Fruit fly (Drosophila melanogaster) whole organism, wandering third instar larva: ENCODE measurements around the gene CG5611.

ENCODE experiments used
- Abd-B ChIP-seq: fragments of >200 bp; optimal IDR thresholded peaks from 2 replicates; lab custom pipeline; 2017; ENCODE audit warnings: missing biosample characterization, missing genetic modification characterization
- Dfd ChIP-seq: fragments of >200 bp; optimal IDR thresholded peaks from 2 replicates; lab custom pipeline; 2017; ENCODE audit warnings: missing biosample characterization, missing genetic modification characterization
- HLH106 ChIP-seq: fragments of 200-800 bp; optimal IDR thresholded peaks from 3 replicates; lab custom pipeline; 2019; ENCODE audit warnings: missing biosample characterization, mild to moderate bottlenecking, missing genetic modification characterization, moderate library complexity
- Hr83 ChIP-seq: fragments of 200-300 bp; sonication (Bioruptor generic); optimal IDR thresholded peaks from 2 replicates; lab custom pipeline; 2016; ENCODE audit warnings: missing biosample characterization, mild to moderate bottlenecking, missing genetic modification characterization, moderate library complexity; ENCODE audit not compliant: poor library complexity, severe bottlenecking
- br ChIP-seq: fragments of 200-800 bp; sonication (Bioruptor generic); optimal IDR thresholded peaks from 2 replicates; lab custom pipeline; 2016; ENCODE audit warnings: missing biosample characterization, missing genetic modification characterization
- dmrt93B ChIP-seq: fragments of 200-800 bp; sonication (Bioruptor generic); optimal IDR thresholded peaks from 2 replicates; lab custom pipeline; 2018; ENCODE audit warnings: missing biosample characterization, mild to moderate bottlenecking, missing genetic modification characterization
- foxo ChIP-seq, 2 experiments: fragments of 200-800 bp; sonication (Bioruptor generic); optimal IDR thresholded peaks; 2 replicates in 1 of 2; 3 replicates in 1 of 2; lab custom pipeline; 2016 to 2017; ENCODE audit warnings: missing biosample characterization in 2 of 2, missing genetic modification characterization in 2 of 2
- psq ChIP-seq: fragments of 200-800 bp; sonication (Bioruptor generic); optimal IDR thresholded peaks from 3 replicates; lab custom pipeline; 2017; ENCODE audit warnings: missing biosample characterization, mild to moderate bottlenecking, missing genetic modification characterization, moderate library complexity
- usp ChIP-seq: fragments of >200 bp; optimal IDR thresholded peaks from 2 replicates; lab custom pipeline; 2017; ENCODE audit warnings: missing biosample characterization, missing genetic modification characterization

dm6 chr3R:27613814-27614213 lies 22.0 kb downstream of the CG5611 start:
- TF ChIP-seq br (GFP tag; lab: Kevin White, UChicago) (no peak), Dfd (GFP tag; lab: Kevin White, UChicago) (no peak), usp (GFP tag; lab: Kevin White, UChicago) (no peak), foxo (GFP tag; optimal IDR thresholded peaks at IDR 0.05; lab: Kevin White, UChicago) (no peak), psq (GFP tag; lab: Kevin White, UChicago) (no peak), dmrt93B (GFP tag; lab: Kevin White, UChicago) (no peak), HLH106 (tag; lab: Kevin White, UChicago) (no peak), Abd-B (GFP tag; lab: Kevin White, UChicago) (no peak), Hr83 (no peak)
